Worm (Caenorhabditis elegans): ENCODE data around the gene srd-20.

ce11 chrV:6015546-6016089, 39.8 kb upstream of the srd-20 start:
- TF ChIP-seq fkh-10 (GFP tag; optimal IDR thresholded peaks at IDR 0.05) (no peak), ama-1 (optimal IDR thresholded peaks at IDR 0.05) (no peak), nhr-11 (tag; optimal IDR thresholded peaks at IDR 0.05) (no peak), madf-2 (tag; optimal IDR thresholded peaks at IDR 0.05) (no peak), ceh-34 (tag; optimal IDR thresholded peaks at IDR 0.05) (no peak), ets-4 (tag; optimal IDR thresholded peaks at IDR 0.05) (no peak)

Measured in whole organism, late embryonic.